Fruit fly (Drosophila melanogaster) whole organism, embryonic: ENCODE results near the gene dpp.

Experiments used
- Abd-B ChIP-seq: fragments of 200-800 bp; sonication (Bioruptor generic); optimal IDR thresholded peaks from 2 replicates; lab custom pipeline; 2018; ENCODE audit warnings: missing biosample characterization, mild to moderate bottlenecking, missing genetic modification characterization, moderate library complexity
- Aef1 ChIP-seq: fragments of 200-800 bp; sonication (Bioruptor generic); IDR thresholded peaks from 3 replicates; pipeline ENCODE4 v1.3.6; 2022; ENCODE audit warnings: missing biosample characterization, missing genetic modification characterization
- CG10431 ChIP-seq: fragments of 200-800 bp; sonication (Bioruptor generic); optimal IDR thresholded peaks from 3 replicates; lab custom pipeline; 2018; ENCODE audit warnings: missing biosample characterization, mild to moderate bottlenecking, missing genetic modification characterization
- CG11456 ChIP-seq: fragments of 200-800 bp; sonication (Bioruptor generic); IDR thresholded peaks from 3 replicates; pipeline ENCODE4 v1.3.6; 2022; ENCODE audit warnings: missing biosample characterization, missing genetic modification characterization
- CG12155 ChIP-seq: fragments of 200-800 bp; sonication (Bioruptor generic); optimal IDR thresholded peaks from 3 replicates; lab custom pipeline; 2016; ENCODE audit warnings: missing biosample characterization, missing genetic modification characterization
- CG14860 ChIP-seq: fragments of 200-800 bp; sonication (Bioruptor generic); IDR thresholded peaks from 3 replicates; pipeline ENCODE4 v1.3.6; 2022; ENCODE audit warnings: missing biosample characterization, missing genetic modification characterization; ENCODE audit not compliant: partially characterized antibody
- CG15601 ChIP-seq: fragments of 200-800 bp; sonication (Bioruptor generic); optimal IDR thresholded peaks from 3 replicates; lab custom pipeline; 2019; ENCODE audit warnings: missing biosample characterization, mild to moderate bottlenecking, missing genetic modification characterization, moderate library complexity
- CG1647 ChIP-seq: fragments of 200-800 bp; sonication (Bioruptor generic); optimal IDR thresholded peaks from 3 replicates; lab custom pipeline; 2016; ENCODE audit warnings: missing biosample characterization, missing genetic modification characterization
- CG16779 ChIP-seq: fragments of 200-800 bp; sonication (Bioruptor generic); IDR thresholded peaks from 2 replicates; pipeline ENCODE4 v1.3.6; 2022; ENCODE audit warnings: missing biosample characterization, missing genetic modification characterization
- CG17361 ChIP-seq: fragments of 200-800 bp; sonication (Bioruptor generic); IDR thresholded peaks from 3 replicates; pipeline ENCODE4 v1.3.6; 2022; ENCODE audit warnings: missing biosample characterization, missing genetic modification characterization
- CG18011 ChIP-seq: fragments of 200-800 bp; sonication (Bioruptor generic); optimal IDR thresholded peaks from 2 replicates; lab custom pipeline; 2017; ENCODE audit warnings: missing biosample characterization, missing genetic modification characterization, mild to moderate bottlenecking, moderate library complexity, missing genotype
- CG1832 ChIP-seq: fragments of 200-800 bp; sonication (Bioruptor generic); optimal IDR thresholded peaks from 2 replicates; lab custom pipeline; 2017; ENCODE audit warnings: missing biosample characterization, mild to moderate bottlenecking, missing genetic modification characterization, inconsistent platforms
- CG32532 ChIP-seq: fragments of 200-800 bp; sonication (Bioruptor generic); IDR thresholded peaks from 2 replicates; pipeline ENCODE4 v1.3.6; 2022; ENCODE audit warnings: missing biosample characterization, missing genetic modification characterization
- CG4282 ChIP-seq: fragments of 200-800 bp; sonication (Bioruptor generic); optimal IDR thresholded peaks from 2 replicates; lab custom pipeline; 2016; ENCODE audit warnings: missing biosample characterization, missing genetic modification characterization
- CG4707 ChIP-seq: fragments of 200-800 bp; sonication (Bioruptor generic); optimal IDR thresholded peaks from 2 replicates; lab custom pipeline; 2018; ENCODE audit warnings: missing biosample characterization, mild to moderate bottlenecking, missing genetic modification characterization, moderate library complexity
- CG6765 ChIP-seq: fragments of 200-800 bp; sonication (Bioruptor generic); optimal IDR thresholded peaks from 3 replicates; lab custom pipeline; 2017; ENCODE audit warnings: missing biosample characterization, mild to moderate bottlenecking, missing genetic modification characterization
- CG7786 ChIP-seq: fragments of 200-800 bp; sonication (Bioruptor generic); optimal IDR thresholded peaks from 2 replicates; lab custom pipeline; 2016; ENCODE audit warnings: missing biosample characterization, missing genetic modification characterization
- CG7928 ChIP-seq: fragments of 200-800 bp; sonication (Bioruptor generic); optimal IDR thresholded peaks from 2 replicates; lab custom pipeline; 2017; ENCODE audit warnings: missing biosample characterization, mild to moderate bottlenecking, missing genetic modification characterization
- CG9797 ChIP-seq: fragments of 200-800 bp; sonication (Bioruptor generic); optimal IDR thresholded peaks from 3 replicates; lab custom pipeline; 2018; ENCODE audit warnings: missing biosample characterization, mild to moderate bottlenecking, missing genetic modification characterization
- Doc2 ChIP-seq: fragments of 200-800 bp; sonication (Bioruptor generic); IDR thresholded peaks from 2 replicates; pipeline ENCODE4 v1.3.6; 2022; ENCODE audit warnings: missing biosample characterization, missing genetic modification characterization
- H2.0 ChIP-seq: fragments of 200-800 bp; sonication (Bioruptor generic); IDR thresholded peaks from 2 replicates; pipeline ENCODE4 v1.3.6; 2022; ENCODE audit warnings: missing biosample characterization, missing genetic modification characterization
- Hr3 ChIP-seq: fragments of 200-800 bp; sonication (Bioruptor generic); optimal IDR thresholded peaks from 3 replicates; lab custom pipeline; 2016; ENCODE audit warnings: missing biosample characterization, missing genetic modification characterization
- Hr78 ChIP-seq, 2 experiments: fragments of 200-800 bp in 1 of 2; fragments of >200 bp in 1 of 2; sonication (Bioruptor generic) in 1 of 2; optimal IDR thresholded peaks; 2 replicates each; lab custom pipeline; 2017 to 2019; ENCODE audit warnings: missing biosample characterization in 2 of 2, missing genetic modification characterization in 2 of 2, mild to moderate bottlenecking in 1 of 2, moderate library complexity in 1 of 2
- MESR4 ChIP-seq: fragments of 200-800 bp; sonication (Bioruptor generic); optimal IDR thresholded peaks from 2 replicates; lab custom pipeline; 2018; ENCODE audit warnings: missing biosample characterization, mild to moderate bottlenecking, missing genetic modification characterization, moderate library complexity
- Mad ChIP-seq: fragments of 200-800 bp; sonication (Bioruptor generic); optimal IDR thresholded peaks from 2 replicates; lab custom pipeline; 2016; ENCODE audit warnings: missing biosample characterization, missing genetic modification characterization
- NC2α ChIP-seq: fragments of 200-800 bp; sonication (Bioruptor generic); optimal IDR thresholded peaks from 2 replicates; lab custom pipeline; 2016; ENCODE audit warnings: missing biosample characterization, missing genetic modification characterization
- Scr ChIP-seq: fragments of 200-800 bp; sonication (Bioruptor generic); IDR thresholded peaks from 2 replicates; pipeline ENCODE4 v1.3.6; 2022; ENCODE audit warnings: missing biosample characterization, missing genetic modification characterization; ENCODE audit not compliant: partially characterized antibody
- Ssrp ChIP-seq: fragments of 200-800 bp; sonication (Bioruptor generic); optimal IDR thresholded peaks from 2 replicates; lab custom pipeline; 2018; ENCODE audit warnings: missing biosample characterization, mild to moderate bottlenecking, missing genetic modification characterization, moderate library complexity
- Stat92E ChIP-seq, 3 experiments: fragments of >200 bp in 2 of 3; fragments of 200-800 bp in 1 of 3; sonication (Bioruptor generic) in 1 of 3; optimal IDR thresholded peaks; 2 replicates each; lab custom pipeline; 2017 to 2019; ENCODE audit warnings: missing biosample characterization in 3 of 3, missing genetic modification characterization in 3 of 3, mild to moderate bottlenecking in 1 of 3, moderate library complexity in 1 of 3
- Usf ChIP-seq: fragments of 200-800 bp; sonication (Bioruptor generic); optimal IDR thresholded peaks from 2 replicates; lab custom pipeline; 2017; ENCODE audit warnings: missing genotype, missing biosample characterization, missing genetic modification characterization
- ash1 ChIP-seq: fragments of 200-800 bp; sonication (Bioruptor generic); optimal IDR thresholded peaks from 2 replicates; lab custom pipeline; 2018; ENCODE audit warnings: missing biosample characterization, mild to moderate bottlenecking, missing genetic modification characterization
- bab2 ChIP-seq: fragments of 200-800 bp; sonication (Bioruptor generic); optimal IDR thresholded peaks from 2 replicates; lab custom pipeline; 2016; ENCODE audit warnings: missing biosample characterization, missing genetic modification characterization
- chinmo ChIP-seq: fragments of 200-800 bp; sonication (Bioruptor generic); IDR thresholded peaks from 4 replicates; pipeline ENCODE4 v1.3.6; 2022; ENCODE audit warnings: missing biosample characterization, missing genetic modification characterization; ENCODE audit not compliant: partially characterized antibody
- crc ChIP-seq: fragments of 200-800 bp; sonication (Bioruptor generic); optimal IDR thresholded peaks from 2 replicates; lab custom pipeline; 2016; ENCODE audit warnings: missing biosample characterization, missing genetic modification characterization
- dmrt11E ChIP-seq: fragments of 200-800 bp; sonication (Bioruptor generic); optimal IDR thresholded peaks from 3 replicates; lab custom pipeline; 2018; ENCODE audit warnings: missing biosample characterization, mild to moderate bottlenecking, missing genetic modification characterization, moderate library complexity
- fu2 ChIP-seq: fragments of 200-800 bp; sonication (Bioruptor generic); optimal IDR thresholded peaks from 2 replicates; lab custom pipeline; 2016; ENCODE audit warnings: missing biosample characterization, missing genetic modification characterization
- gcm2 ChIP-seq: fragments of 200-800 bp; sonication (Bioruptor generic); optimal IDR thresholded peaks from 2 replicates; lab custom pipeline; 2016; ENCODE audit warnings: missing biosample characterization, missing genetic modification characterization
- grn ChIP-seq: fragments of 200-800 bp; sonication (Bioruptor generic); optimal IDR thresholded peaks from 3 replicates; lab custom pipeline; 2017; ENCODE audit warnings: missing biosample characterization, missing genetic modification characterization
- gsb ChIP-seq: fragments of 200-800 bp; sonication (Bioruptor generic); IDR thresholded peaks from 2 replicates; pipeline ENCODE4 v1.3.6; 2022; ENCODE audit warnings: missing biosample characterization, missing genetic modification characterization
- gt ChIP-seq: fragments of 200-800 bp; sonication (Bioruptor generic); IDR thresholded peaks from 2 replicates; pipeline ENCODE4 v1.3.6; 2022; ENCODE audit warnings: missing biosample characterization, missing genetic modification characterization
- hth ChIP-seq: fragments of >200 bp; optimal IDR thresholded peaks from 2 replicates; lab custom pipeline; 2017; ENCODE audit warnings: inconsistent platforms
- klu ChIP-seq: fragments of 200-800 bp; sonication (Bioruptor generic); IDR thresholded peaks from 2 replicates; pipeline ENCODE4 v1.3.6; 2022; ENCODE audit warnings: missing biosample characterization, missing genetic modification characterization
- lab ChIP-seq: fragments of 200-800 bp; sonication (Bioruptor generic); optimal IDR thresholded peaks from 3 replicates; lab custom pipeline; 2017; ENCODE audit warnings: missing biosample characterization, missing genetic modification characterization, mild to moderate bottlenecking, moderate library complexity, missing genetic modification reagents
- lmd ChIP-seq: fragments of 200-800 bp; sonication (Bioruptor generic); IDR thresholded peaks from 2 replicates; pipeline ENCODE4 v1.3.6; 2022; ENCODE audit warnings: missing biosample characterization, missing genetic modification characterization
- luna ChIP-seq: fragments of 200-800 bp; sonication (Bioruptor generic); optimal IDR thresholded peaks from 2 replicates; lab custom pipeline; 2016; ENCODE audit warnings: missing biosample characterization, missing genetic modification characterization
- mirr ChIP-seq: fragments of 200-800 bp; sonication (Bioruptor generic); optimal IDR thresholded peaks from 3 replicates; lab custom pipeline; 2018; ENCODE audit warnings: missing biosample characterization, mild to moderate bottlenecking, missing genetic modification characterization
- oc ChIP-seq: fragments of 200-800 bp; sonication (Bioruptor generic); optimal IDR thresholded peaks from 2 replicates; lab custom pipeline; 2018; ENCODE audit warnings: missing biosample characterization, mild to moderate bottlenecking, missing genetic modification characterization, moderate library complexity
- pb ChIP-seq: fragments of 200-800 bp; sonication (Bioruptor generic); optimal IDR thresholded peaks from 3 replicates; lab custom pipeline; 2016; ENCODE audit warnings: missing biosample characterization, missing genetic modification characterization
- pfk ChIP-seq: fragments of 200-800 bp; sonication (Bioruptor generic); optimal IDR thresholded peaks from 2 replicates; lab custom pipeline; 2018; ENCODE audit warnings: missing biosample characterization, mild to moderate bottlenecking, missing genetic modification characterization, moderate library complexity
- pho ChIP-seq: fragments of 200-800 bp; sonication (Bioruptor generic); optimal IDR thresholded peaks from 2 replicates; lab custom pipeline; 2016; ENCODE audit warnings: missing biosample characterization, missing genetic modification characterization
- sob ChIP-seq: fragments of 200-800 bp; sonication (Bioruptor generic); IDR thresholded peaks from 2 replicates; pipeline ENCODE4 v1.3.6; 2022; ENCODE audit warnings: missing biosample characterization, missing genetic modification characterization

dpp gene

dm6 chr2L:2380805-2381204, 47.4 kb upstream of the dpp start, which contains the start of gene Eogt (continued):
- TF ChIP-seq chinmo (GFP tag; lab: Robert Waterston, UW) (no peak), Aef1 (GFP tag; lab: Robert Waterston, UW) (peak; percentile 97), grn (GFP tag; lab: Kevin White, UChicago) (no peak), ash1 (GFP tag; lab: Kevin White, UChicago) (no peak), hth (lab: Kevin White, UChicago) (no peak), pb (GFP tag; lab: Kevin White, UChicago) (no peak), CG32532 (peak; percentile 97), Ssrp (tag; lab: Kevin White, UChicago) (peak; percentile 96), gt (GFP tag; lab: Robert Waterston, UW) (peak; percentile 92), Hr78 (GFP tag; optimal IDR thresholded peaks at IDR 0.05; lab: Kevin White, UChicago) (no peak), lmd (GFP tag; lab: Robert Waterston, UW) (peak; percentile 96), CG11456 (GFP tag; lab: Robert Waterston, UW) (peak; percentile 96), crc (GFP tag; lab: Kevin White, UChicago) (peak; percentile 49), lab (GFP tag; lab: Kevin White, UChicago) (peak; percentile 90), CG12155 (GFP tag; lab: Kevin White, UChicago) (peak; percentile 90), CG6765 (GFP tag; lab: Kevin White, UChicago) (peak; percentile 43), mirr (GFP tag; lab: Kevin White, UChicago) (peak; percentile 46), Scr (peak; percentile 34; the same call in 1 of the 2 replicates), luna (GFP tag; lab: Kevin White, UChicago) (no peak), bab2 (GFP tag; lab: Kevin White, UChicago) (peak; percentile 85), Hr3 (peak; percentile 94), CG9797 (GFP tag; lab: Kevin White, UChicago) (peak; percentile 75), MESR4 (GFP tag; lab: Kevin White, UChicago) (no peak), CG14860 (GFP tag; lab: Robert Waterston, UW) (no peak), pfk (GFP tag; lab: Kevin White, UChicago) (no peak), oc (tag; lab: Kevin White, UChicago) (peak; percentile 98), CG10431 (GFP tag; lab: Kevin White, UChicago) (peak; percentile 67), NC2α (GFP tag; lab: Kevin White, UChicago) (peak; percentile 36), CG4707 (peak; percentile 74), Mad (GFP tag; lab: Kevin White, UChicago) (peak; percentile 71), gsb (GFP tag; lab: Robert Waterston, UW) (peak; percentile 92), CG15601 (tag; lab: Kevin White, UChicago) (peak; percentile 91), Doc2 (0 out of 2 replicates have a peak, but pooled peaks have one; percentile 67), klu (GFP tag; lab: Robert Waterston, UW) (peak; percentile 90), pho (GFP tag; lab: Kevin White, UChicago) (peak; percentile 76), CG4282 (GFP tag; lab: Kevin White, UChicago) (no peak), CG17361 (GFP tag; lab: Robert Waterston, UW) (peak; percentile 90), gcm2 (peak; percentile 79), Usf (GFP tag; lab: Kevin White, UChicago) (peak; percentile 94), Stat92E (GFP tag; optimal IDR thresholded peaks at IDR 0.05; lab: Kevin White, UChicago) (peak in 1 of 3 experiments; percentile 79), CG18011 (peak; percentile 86), H2.0 (GFP tag; lab: Robert Waterston, UW) (peak; percentile 98), CG1647 (GFP tag; lab: Kevin White, UChicago) (peak; percentile 65), CG16779 (GFP tag; lab: Robert Waterston, UW) (peak; percentile 84), dmrt11E (tag; lab: Kevin White, UChicago) (peak; percentile 98), fu2 (GFP tag; lab: Kevin White, UChicago) (peak; percentile 63), Abd-B (GFP tag; lab: Kevin White, UChicago) (peak; percentile 94), CG7928 (GFP tag; lab: Kevin White, UChicago) (peak; percentile 59), sob (peak; percentile 96), CG7786 (GFP tag; lab: Kevin White, UChicago) (peak; percentile 55), CG1832 (GFP tag; lab: Kevin White, UChicago) (no peak)
